Fruit fly (Drosophila melanogaster) whole organism, larva: ENCODE data around the gene PGAP2.

Experiments used
- noc ChIP-seq: fragments of 200-800 bp; sonication (Bioruptor generic); optimal IDR thresholded peaks from 3 replicates; lab custom pipeline; 2019; ENCODE audit warnings: missing biosample characterization, mild to moderate bottlenecking, missing genetic modification characterization, moderate library complexity

Gene PGAP2

dm6 chr2L:819315-820032 lies at the start of gene PGAP2, which contains the start of gene Clp:
Gene PGAP2 (minus strand): TSS chr2L:819508.
Gene Clp (plus strand): TSS chr2L:819964.
- TF ChIP-seq noc (tag; lab: Kevin White, UChicago) = peak; percentile 66

- TF ChIP-seq noc (tag; lab: Kevin White, UChicago) = no peak
Observed at dm6 chr2L:868961-869360, 49.7 kb upstream of the PGAP2 start.

dm6 chr2L:867899-868605 lies 48.7 kb upstream of the PGAP2 start, which contains the start of gene aru:
Gene aru (minus strand): TSS chr2L:868354.
- TF ChIP-seq noc (tag; lab: Kevin White, UChicago) = no peak

dm6 chr2L:866950-867744 lies 47.8 kb upstream of the PGAP2 start:
- peak; percentile 94 for TF ChIP-seq noc (tag; lab: Kevin White, UChicago)

dm6 chr2L:865851-866250 lies 46.5 kb upstream of the PGAP2 start:
- TF ChIP-seq noc (tag; lab: Kevin White, UChicago) = peak; percentile 96

- TF ChIP-seq noc (tag; lab: Kevin White, UChicago) = no peak
Observed at dm6 chr2L:859897-860296, 40.6 kb upstream of the PGAP2 start, which contains the start of gene CG13950. Gene CG13950 (plus strand): TSS chr2L:860197.

- peak; percentile 15 for TF ChIP-seq noc (tag; lab: Kevin White, UChicago)
Observed at dm6 chr2L:857897-858517, 38.7 kb upstream of the PGAP2 start.

dm6 chr2L:856690-857488 lies 37.6 kb upstream of the PGAP2 start:
- peak; percentile 42 for TF ChIP-seq noc (tag; lab: Kevin White, UChicago)

- TF ChIP-seq noc (tag; lab: Kevin White, UChicago) = no peak
Observed at dm6 chr2L:856001-856400, 36.7 kb upstream of the PGAP2 start.

dm6 chr2L:855052-855547 lies 35.8 kb upstream of the PGAP2 start, which contains the start of gene CG13949:
Gene CG13949 (plus strand): TSS chr2L:855337.
- peak; percentile 17 for TF ChIP-seq noc (tag; lab: Kevin White, UChicago)

- peak; percentile 59 for TF ChIP-seq noc (tag; lab: Kevin White, UChicago)
Observed at dm6 chr2L:852647-853111, 33.4 kb upstream of the PGAP2 start, which contains the start of the genes CG4291 and kraken. Gene CG4291 (minus strand): TSS chr2L:852730. Gene kraken (plus strand): TSS chr2L:852768.

dm6 chr2L:850727-851257 lies 31.5 kb upstream of the PGAP2 start, which contains the start of gene drongo:
Gene drongo (minus strand): TSS chr2L:851071.
- peak; percentile 36 for TF ChIP-seq noc (tag; lab: Kevin White, UChicago)

dm6 chr2L:849787-850512 lies 30.6 kb upstream of the PGAP2 start:
- TF ChIP-seq noc (tag; lab: Kevin White, UChicago) = no peak
